2 fruit fly cellular contexts compared by ENCODE assay signal in the genomic region with DNA sequence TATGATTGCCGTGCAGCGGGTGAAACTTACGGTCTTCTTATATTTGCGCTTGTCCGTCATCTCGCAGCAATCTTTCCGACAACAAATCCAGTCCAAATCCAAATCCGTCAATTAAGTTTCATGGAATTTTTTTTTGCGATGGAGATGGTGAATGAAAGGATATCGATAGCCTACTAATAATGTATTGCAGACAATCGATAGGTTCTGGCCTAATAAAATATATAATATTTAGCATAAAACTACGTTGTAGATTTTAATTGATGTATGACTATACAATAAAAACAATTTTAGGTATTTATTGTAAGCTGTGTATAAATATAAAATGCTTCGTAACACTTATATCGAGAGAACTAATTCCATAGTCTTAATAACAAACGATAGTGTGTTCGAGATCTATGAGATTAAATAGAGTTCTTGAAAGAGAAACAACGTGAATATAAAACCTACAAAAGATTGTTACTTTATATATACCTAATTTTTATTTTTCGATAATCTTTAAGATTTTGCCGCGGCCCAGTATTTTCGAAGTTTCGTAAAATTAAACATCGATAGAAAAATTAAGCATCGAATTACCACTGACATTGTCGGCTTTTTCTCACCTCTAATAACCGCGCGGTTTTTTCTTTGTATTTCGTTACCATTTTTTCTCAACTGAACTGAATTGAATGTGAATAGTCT.
TF ChIP-seq lines count a peak whose summit lies in the region.

A gene (minus strand): TSS at position 131 of the 678 bp plus-strand sequence.
A gene (plus strand): TSS at position 584 of the 678 bp plus-strand sequence.

- no peak for TF ChIP-seq CTCF in whole organism, embryonic (GFP tag; optimal IDR thresholded peaks at IDR 0.05; lab: Kevin White, UChicago)

TF ChIP-seq in whole organism, embryonic, 481 proteins besides CTCF, POLR2A, EP300 and RAD21 (continues in another document):
- TF ChIP-seq HLH3B (GFP tag; IDR thresholded peaks at IDR 0.05; lab: Robert Waterston, UW) (no peak), CG34422 (GFP tag; IDR thresholded peaks at IDR 0.05; lab: Robert Waterston, UW) (no peak), CG4820 (GFP tag; optimal IDR thresholded peaks at IDR 0.05; lab: Kevin White, UChicago) (no peak), BEAF-32 (GFP tag; optimal IDR thresholded peaks at IDR 0.05; lab: Kevin White, UChicago) (peak; percentile 77), Nf-YA (GFP tag; IDR thresholded peaks at IDR 0.05; lab: Robert Waterston, UW) (no peak), h (optimal IDR thresholded peaks at IDR 0.05; lab: Kevin White, UChicago) (no peak), E2f2 (GFP tag; IDR thresholded peaks at IDR 0.05; lab: Robert Waterston, UW) (peak; percentile 57), CG31224 (GFP tag; IDR thresholded peaks at IDR 0.05; lab: Robert Waterston, UW) (no peak), luna (GFP tag; optimal IDR thresholded peaks at IDR 0.05; lab: Kevin White, UChicago) (no peak), onecut (GFP tag; IDR thresholded peaks at IDR 0.05; lab: Robert Waterston, UW) (no peak), bsh (GFP tag; optimal IDR thresholded peaks at IDR 0.05; lab: Kevin White, UChicago) (no peak), CG2116 (GFP tag; optimal IDR thresholded peaks at IDR 0.05; lab: Kevin White, UChicago) (peak; percentile 66), NC2α (GFP tag; optimal IDR thresholded peaks at IDR 0.05; lab: Kevin White, UChicago) (no peak), ken (GFP tag; IDR thresholded peaks at IDR 0.05; lab: Robert Waterston, UW) (no peak), CG2202 (tag; optimal IDR thresholded peaks at IDR 0.05; lab: Kevin White, UChicago) (no peak), chif (GFP tag; optimal IDR thresholded peaks at IDR 0.05; lab: Kevin White, UChicago) (no peak), Bdp1 (GFP tag; optimal IDR thresholded peaks at IDR 0.05; lab: Kevin White, UChicago) (no peak), Aef1 (GFP tag; IDR thresholded peaks at IDR 0.05; lab: Robert Waterston, UW) (no peak), btn (GFP tag; optimal IDR thresholded peaks at IDR 0.05; lab: Kevin White, UChicago) (no peak), Eip74EF (GFP tag; optimal IDR thresholded peaks at IDR 0.05; lab: Kevin White, UChicago) (no peak), sug (tag; optimal IDR thresholded peaks at IDR 0.05; lab: Kevin White, UChicago) (no peak), cad (GFP tag; optimal IDR thresholded peaks at IDR 0.05; lab: Kevin White, UChicago) (no peak), al (GFP tag; IDR thresholded peaks at IDR 0.05; lab: Robert Waterston, UW) (no peak), dimm (GFP tag; IDR thresholded peaks at IDR 0.05; lab: Robert Waterston, UW) (no peak), vnd (GFP tag; IDR thresholded peaks at IDR 0.05; lab: Robert Waterston, UW; ENCODE audit: partially characterized antibody) (0 out of 3 replicates have a peak, but pooled peaks have one; percentile 26), MESR4 (GFP tag; optimal IDR thresholded peaks at IDR 0.05; lab: Kevin White, UChicago) (peak; percentile 55), Gug (GFP tag; IDR thresholded peaks at IDR 0.05; lab: Robert Waterston, UW) (no peak), gce (GFP tag; IDR thresholded peaks at IDR 0.05; lab: Robert Waterston, UW) (no peak), inv (GFP tag; IDR thresholded peaks at IDR 0.05; lab: Robert Waterston, UW; ENCODE audit: partially characterized antibody) (peak; percentile 43), hth (optimal IDR thresholded peaks at IDR 0.05; lab: Kevin White, UChicago) (no peak), dan (GFP tag; IDR thresholded peaks at IDR 0.05; lab: Robert Waterston, UW) (no peak), B-H1 (GFP tag; IDR thresholded peaks at IDR 0.05; lab: Robert Waterston, UW) (no peak), gcm2 (GFP tag; optimal IDR thresholded peaks at IDR 0.05; lab: Kevin White, UChicago) (no peak), trem (tag; optimal IDR thresholded peaks at IDR 0.05; lab: Kevin White, UChicago) (peak; percentile 13), Atf6 (GFP tag; IDR thresholded peaks at IDR 0.05; lab: Robert Waterston, UW) (no peak), bowl (GFP tag; IDR thresholded peaks at IDR 0.05; lab: Robert Waterston, UW) (no peak), CG12104 (GFP tag; optimal IDR thresholded peaks at IDR 0.05; lab: Kevin White, UChicago) (no peak), CG7928 (GFP tag; optimal IDR thresholded peaks at IDR 0.05; lab: Kevin White, UChicago) (no peak), org-1 (GFP tag; optimal IDR thresholded peaks at IDR 0.05; lab: Kevin White, UChicago) (no peak), ash1 (GFP tag; optimal IDR thresholded peaks at IDR 0.05; lab: Kevin White, UChicago) (no peak), CG18262 (tag; optimal IDR thresholded peaks at IDR 0.05; lab: Kevin White, UChicago) (no peak), CG6791 (GFP tag; IDR thresholded peaks at IDR 0.05; lab: Robert Waterston, UW; ENCODE audit: partially characterized antibody) (peak; percentile 40; the same call in 1 of the 3 replicates), CG2889 (GFP tag; IDR thresholded peaks at IDR 0.05; lab: Robert Waterston, UW) (no peak)

TF ChIP-seq in whole organism, prepupa, 60 proteins besides CTCF, POLR2A, EP300 and RAD21:
- TF ChIP-seq esn (GFP tag; optimal IDR thresholded peaks at IDR 0.05; lab: Kevin White, UChicago) (peak; percentile 24), pdm3 (GFP tag; optimal IDR thresholded peaks at IDR 0.05; lab: Kevin White, UChicago) (no peak)
